Fruit fly (Drosophila melanogaster) whole organism, pupa: ENCODE results near the gene Pino.

Experiments
- CG10348 ChIP-seq: fragments of 200-800 bp; sonication (Bioruptor generic); IDR thresholded peaks from 2 replicates; pipeline ENCODE4 v1.3.6; 2022; ENCODE audit warnings: missing biosample characterization, missing genetic modification characterization
- CG12605 ChIP-seq: fragments of 200-800 bp; sonication (Bioruptor generic); IDR thresholded peaks from 2 replicates; pipeline ENCODE4 v1.3.6; 2022; ENCODE audit warnings: missing biosample characterization, missing genetic modification characterization
- CG13204 ChIP-seq: fragments of 200-800 bp; sonication (Bioruptor generic); optimal IDR thresholded peaks from 2 replicates; lab custom pipeline; 2018; ENCODE audit warnings: missing biosample characterization, mild to moderate bottlenecking, missing genetic modification characterization, moderate library complexity
- CG14655 ChIP-seq: fragments of 200-800 bp; sonication (Bioruptor generic); optimal IDR thresholded peaks from 3 replicates; lab custom pipeline; 2017; ENCODE audit warnings: mild to moderate bottlenecking, missing biosample characterization, missing genetic modification reagents, missing genetic modification characterization
- CG15710 ChIP-seq: fragments of 200-800 bp; sonication (Bioruptor generic); optimal IDR thresholded peaks from 2 replicates; lab custom pipeline; 2018; ENCODE audit warnings: missing biosample characterization, mild to moderate bottlenecking, missing genetic modification characterization, moderate library complexity
- CG17806 ChIP-seq: fragments of 200-800 bp; sonication (Bioruptor generic); optimal IDR thresholded peaks from 2 replicates; lab custom pipeline; 2018; ENCODE audit warnings: missing biosample characterization, mild to moderate bottlenecking, missing genetic modification characterization, moderate library complexity
- CG32121 ChIP-seq: fragments of 200-800 bp; sonication (Bioruptor generic); IDR thresholded peaks from 2 replicates; pipeline ENCODE4 v1.3.6; 2022; ENCODE audit warnings: missing biosample characterization, missing genetic modification characterization
- CG34367 ChIP-seq: fragments of 200-800 bp; sonication (Bioruptor generic); optimal IDR thresholded peaks from 2 replicates; lab custom pipeline; 2018; ENCODE audit warnings: missing biosample characterization, mild to moderate bottlenecking, missing genetic modification characterization
- CG4496 ChIP-seq: fragments of 200-800 bp; sonication (Bioruptor generic); IDR thresholded peaks from 3 replicates; pipeline ENCODE4 v1.3.6; 2022; ENCODE audit warnings: missing biosample characterization, missing genetic modification characterization
- CG8159 ChIP-seq: fragments of 200-800 bp; sonication (Bioruptor generic); optimal IDR thresholded peaks from 3 replicates; lab custom pipeline; 2018; ENCODE audit warnings: missing biosample characterization, mild to moderate bottlenecking, missing genetic modification characterization, moderate library complexity
- CG8301 ChIP-seq: fragments of 200-800 bp; sonication (Bioruptor generic); optimal IDR thresholded peaks from 2 replicates; lab custom pipeline; 2018; ENCODE audit warnings: missing biosample characterization, mild to moderate bottlenecking, missing genetic modification characterization
- CG9948 ChIP-seq: fragments of 200-800 bp; sonication (Bioruptor generic); optimal IDR thresholded peaks from 2 replicates; lab custom pipeline; 2018; ENCODE audit warnings: missing biosample characterization, mild to moderate bottlenecking, missing genetic modification characterization, moderate library complexity
- D1 ChIP-seq: fragments of 200-800 bp; sonication (Bioruptor generic); optimal IDR thresholded peaks from 2 replicates; lab custom pipeline; 2018; ENCODE audit warnings: missing biosample characterization, mild to moderate bottlenecking, missing genetic modification characterization, moderate library complexity
- EcR ChIP-seq: fragments of 200-800 bp; sonication (Bioruptor generic); optimal IDR thresholded peaks from 3 replicates; lab custom pipeline; 2019; ENCODE audit warnings: missing biosample characterization, missing genetic modification characterization, mild to moderate bottlenecking, moderate library complexity, missing genetic modification reagents
- Ets98B ChIP-seq: fragments of 200-800 bp; sonication (Bioruptor generic); IDR thresholded peaks from 2 replicates; pipeline ENCODE4 v1.3.6; 2022; ENCODE audit warnings: missing biosample characterization, missing genetic modification characterization
- Pif1A ChIP-seq: fragments of 200-800 bp; sonication (Bioruptor generic); optimal IDR thresholded peaks from 3 replicates; lab custom pipeline; 2016; ENCODE audit warnings: missing biosample characterization, missing genetic modification characterization
- Pif1B ChIP-seq: fragments of 200-800 bp; sonication (Bioruptor generic); optimal IDR thresholded peaks from 3 replicates; lab custom pipeline; 2016; ENCODE audit warnings: missing biosample characterization, missing genetic modification characterization
- Snoo ChIP-seq: fragments of 200-800 bp; sonication (Bioruptor generic); optimal IDR thresholded peaks from 3 replicates; lab custom pipeline; 2017; ENCODE audit warnings: missing biosample characterization, mild to moderate bottlenecking, missing genetic modification characterization, inconsistent platforms
- fd96Ca ChIP-seq: fragments of 200-800 bp; sonication (Bioruptor generic); IDR thresholded peaks from 3 replicates; pipeline ENCODE4 v1.3.6; 2022; ENCODE audit warnings: missing biosample characterization, missing genetic modification characterization
- gl ChIP-seq: fragments of 200-800 bp; sonication (Bioruptor generic); optimal IDR thresholded peaks from 2 replicates; lab custom pipeline; 2018; ENCODE audit warnings: missing biosample characterization, mild to moderate bottlenecking, missing genetic modification characterization
- rn ChIP-seq: fragments of 200-800 bp; sonication (Bioruptor generic); IDR thresholded peaks from 2 replicates; pipeline ENCODE4 v1.3.6; 2022; ENCODE audit warnings: missing biosample characterization, missing genetic modification characterization

Pino gene

DNA sequence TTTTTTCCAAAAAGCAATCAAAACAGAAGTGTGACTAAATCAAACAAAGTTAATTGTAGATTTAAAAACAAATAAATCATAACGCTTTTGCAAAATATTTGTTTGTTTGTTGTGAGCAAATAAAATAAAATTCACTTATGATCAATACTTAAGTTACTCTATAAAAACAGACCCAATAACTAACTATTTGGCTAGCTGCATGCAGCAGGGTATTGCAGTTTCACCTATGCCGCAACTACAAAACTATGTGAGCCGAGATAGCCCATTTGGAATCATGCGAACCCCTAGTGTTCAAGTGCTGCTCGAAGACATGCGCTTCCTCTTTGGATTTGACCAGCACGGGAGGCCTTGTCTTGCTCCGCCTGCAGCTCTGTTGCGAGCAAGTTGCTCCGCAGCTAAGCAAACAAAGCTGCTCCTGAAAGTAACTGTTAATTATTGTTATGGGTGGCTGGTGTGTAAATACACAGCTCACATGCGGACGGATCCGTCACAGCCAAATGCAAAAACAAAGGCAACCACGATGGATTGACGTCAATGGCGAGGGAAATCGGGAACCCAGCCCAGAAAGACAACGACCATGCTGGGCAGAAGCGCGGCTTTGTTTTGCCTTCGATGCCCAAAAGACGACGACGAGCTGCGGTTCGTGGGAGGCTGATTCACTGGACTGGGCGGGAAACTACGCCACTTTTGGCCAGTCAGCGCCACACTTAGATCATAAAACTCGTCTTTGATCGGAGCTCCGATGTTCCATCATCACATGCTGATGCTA lies 6.6 kb downstream of the Pino start:
- no peak for TF ChIP-seq D1
- TF ChIP-seq Pif1B (GFP tag; lab: Kevin White, UChicago), result no peak
- no peak for TF ChIP-seq CG8301 (tag; lab: Kevin White, UChicago)
- TF ChIP-seq rn (GFP tag; lab: Robert Waterston, UW), result no peak
- TF ChIP-seq gl (tag; lab: Kevin White, UChicago), result no peak
- no peak for TF ChIP-seq Ets98B
- TF ChIP-seq CG14655, result no peak
- no peak for TF ChIP-seq CG34367 (tag; lab: Kevin White, UChicago)
- TF ChIP-seq CG13204 (GFP tag; lab: Kevin White, UChicago), result no peak
- no peak for TF ChIP-seq CG4496
- TF ChIP-seq fd96Ca (GFP tag; lab: Robert Waterston, UW), result no peak
- no peak for TF ChIP-seq CG8159 (tag; lab: Kevin White, UChicago)
- no peak for TF ChIP-seq CG10348 (GFP tag; lab: Robert Waterston, UW)
- TF ChIP-seq CG15710 (tag; lab: Kevin White, UChicago), result no peak
- TF ChIP-seq CG32121 (GFP tag; lab: Robert Waterston, UW), result no peak

dm6 chr2L:1120206-1120902 lies 8.4 kb downstream of the Pino start:
- TF ChIP-seq Ets98B (no peak), CG4496 (peak; percentile 54; the same call in 1 of the 3 replicates), D1 (no peak), CG12605 (no peak), Pif1B (GFP tag; lab: Kevin White, UChicago) (no peak), CG13204 (GFP tag; lab: Kevin White, UChicago) (no peak), CG8159 (tag; lab: Kevin White, UChicago) (no peak), CG14655 (peak; percentile 24), Pif1A (GFP tag; lab: Kevin White, UChicago) (no peak), CG10348 (GFP tag; lab: Robert Waterston, UW) (no peak), CG32121 (GFP tag; lab: Robert Waterston, UW) (no peak)

DNA sequence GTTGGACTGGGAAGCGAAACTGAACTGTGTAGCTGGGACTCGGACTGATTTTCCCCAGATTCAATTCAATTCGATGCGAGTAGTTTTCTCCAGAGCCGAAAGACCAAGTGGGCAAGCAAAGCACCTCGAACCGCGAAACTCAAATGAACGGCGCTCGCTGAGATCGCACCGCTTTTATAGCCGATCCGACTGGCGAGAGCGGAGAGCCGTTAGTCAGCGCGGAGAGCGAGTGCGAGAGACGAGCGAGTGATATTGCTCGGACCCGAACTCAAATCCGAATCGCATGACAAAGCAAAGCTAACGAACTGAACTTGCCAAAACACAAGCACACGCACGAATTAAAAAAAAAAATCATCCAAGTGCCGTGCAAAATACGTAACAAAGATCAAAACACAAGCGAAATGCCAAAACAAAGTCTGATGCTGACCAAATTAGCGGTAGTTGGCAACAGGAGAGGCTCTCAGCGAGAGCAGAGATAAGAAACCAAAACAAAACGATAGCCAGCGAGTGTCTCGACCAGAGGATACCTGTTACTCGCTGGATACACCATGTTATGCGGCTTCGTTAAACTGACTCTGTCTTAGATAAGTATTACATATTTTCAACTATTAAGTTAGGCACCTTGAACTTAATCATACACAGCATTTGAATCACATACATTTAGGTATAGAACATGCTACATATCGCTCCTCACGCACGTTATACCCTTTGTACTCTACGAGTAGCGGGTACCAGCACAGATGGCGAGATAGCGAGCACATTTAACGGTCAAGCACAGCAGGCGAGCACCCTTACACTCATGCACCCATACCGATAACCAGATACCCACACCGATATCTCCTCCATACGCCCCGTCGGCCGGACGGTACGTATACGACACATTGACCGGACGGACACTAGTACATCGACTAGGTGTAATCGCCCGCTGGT lies 9.6 kb downstream of the Pino start:
- TF ChIP-seq Pif1B (GFP tag; lab: Kevin White, UChicago) (peak; percentile 70), fd96Ca (GFP tag; lab: Robert Waterston, UW) (peak; percentile 88), CG8159 (tag; lab: Kevin White, UChicago) (peak; percentile 71), CG32121 (GFP tag; lab: Robert Waterston, UW) (peak; percentile 71), EcR (GFP tag; lab: Kevin White, UChicago) (peak; percentile 78), Snoo (tag; lab: Kevin White, UChicago) (peak; percentile 73), CG10348 (GFP tag; lab: Robert Waterston, UW) (peak; percentile 45; the same call in 1 of the 2 replicates), CG4496 (peak; percentile 80), Pif1A (GFP tag; lab: Kevin White, UChicago) (peak; percentile 59), CG17806 (tag; lab: Kevin White, UChicago) (peak; percentile 61), CG34367 (tag; lab: Kevin White, UChicago) (peak; percentile 41), D1 (no peak), CG13204 (GFP tag; lab: Kevin White, UChicago) (no peak), gl (tag; lab: Kevin White, UChicago) (peak; percentile 36), CG14655 (peak; percentile 75), CG8301 (tag; lab: Kevin White, UChicago) (peak; percentile 74), CG9948 (tag; lab: Kevin White, UChicago) (peak; percentile 46), rn (GFP tag; lab: Robert Waterston, UW) (peak; percentile 57), Ets98B (peak; percentile 58), CG15710 (tag; lab: Kevin White, UChicago) (peak; percentile 62), CG12605 (peak; percentile 73)

DNA sequence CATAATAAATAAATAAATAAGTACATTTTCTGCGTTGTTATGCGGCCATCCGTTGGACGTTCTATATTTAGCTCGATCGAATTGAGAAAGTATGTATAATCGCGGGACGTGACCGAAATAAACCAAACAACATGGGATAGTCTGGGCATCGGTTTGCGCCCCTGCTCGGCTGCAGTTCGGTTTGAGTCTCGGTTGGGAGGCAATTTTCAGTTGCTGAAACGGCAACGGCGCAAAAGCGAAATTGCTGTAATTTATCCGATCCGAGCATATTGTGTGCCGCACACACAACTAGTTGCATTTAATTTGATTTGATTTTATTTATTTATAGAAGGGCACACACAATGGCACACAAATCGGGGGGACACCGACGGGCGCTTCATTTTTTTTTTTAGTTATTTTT lies 10.6 kb downstream of the Pino start:
- peak; percentile 44; the same call in 1 of the 2 replicates for TF ChIP-seq CG32121 (GFP tag; lab: Robert Waterston, UW)
- TF ChIP-seq CG10348 (GFP tag; lab: Robert Waterston, UW), result no peak
- TF ChIP-seq fd96Ca (GFP tag; lab: Robert Waterston, UW), result no peak
- peak; percentile 57 for TF ChIP-seq CG14655
- 0 out of 2 replicates have a peak, but pooled peaks have one; percentile 11 for TF ChIP-seq CG12605

dm6 chr2L:1116661-1117322 lies 12.0 kb downstream of the Pino start:
- no peak for TF ChIP-seq gl (tag; lab: Kevin White, UChicago)
- no peak for TF ChIP-seq CG32121 (GFP tag; lab: Robert Waterston, UW)
- TF ChIP-seq CG9948 (tag; lab: Kevin White, UChicago), result no peak
